Worm (Caenorhabditis elegans): Measurements from ENCODE around the gene crn-4.

- TF ChIP-seq ztf-11 (tag; optimal IDR thresholded peaks at IDR 0.05), result no peak
- no peak for TF ChIP-seq aly-2 (tag; optimal IDR thresholded peaks at IDR 0.05)
- TF ChIP-seq D1046.2 (GFP tag; IDR thresholded peaks at IDR 0.05), result no peak
- TF ChIP-seq snpc-4 (tag; optimal IDR thresholded peaks at IDR 0.05), result no peak
- TF ChIP-seq Y5F2A.4 (GFP tag; optimal IDR thresholded peaks at IDR 0.05), result no peak
- no peak for TF ChIP-seq ztf-7 (tag; optimal IDR thresholded peaks at IDR 0.05)
- no peak for TF ChIP-seq ceh-82 (tag; optimal IDR thresholded peaks at IDR 0.05)
- no peak for TF ChIP-seq unc-130 (GFP tag; optimal IDR thresholded peaks at IDR 0.05)
- TF ChIP-seq egl-27 (tag; optimal IDR thresholded peaks at IDR 0.05), result no peak
- TF ChIP-seq hif-1 (tag; optimal IDR thresholded peaks at IDR 0.05), result no peak
- no peak for TF ChIP-seq ces-1 (GFP tag; optimal IDR thresholded peaks at IDR 0.05)
- no peak for TF ChIP-seq pqm-1 (tag; optimal IDR thresholded peaks at IDR 0.05)
- TF ChIP-seq nhr-111 (GFP tag; optimal IDR thresholded peaks at IDR 0.05), result no peak
- TF ChIP-seq ceh-28 (tag; optimal IDR thresholded peaks at IDR 0.05), result no peak
Observed at ce11 chrX:2212141-2212540, 45.8 kb downstream of the crn-4 start.
